Fruit fly (Drosophila melanogaster): ENCODE results near the gene GC.
A peak's percentile ranks its signal among the peaks of the same experiment; 100 is the strongest.

GC gene

DNA sequence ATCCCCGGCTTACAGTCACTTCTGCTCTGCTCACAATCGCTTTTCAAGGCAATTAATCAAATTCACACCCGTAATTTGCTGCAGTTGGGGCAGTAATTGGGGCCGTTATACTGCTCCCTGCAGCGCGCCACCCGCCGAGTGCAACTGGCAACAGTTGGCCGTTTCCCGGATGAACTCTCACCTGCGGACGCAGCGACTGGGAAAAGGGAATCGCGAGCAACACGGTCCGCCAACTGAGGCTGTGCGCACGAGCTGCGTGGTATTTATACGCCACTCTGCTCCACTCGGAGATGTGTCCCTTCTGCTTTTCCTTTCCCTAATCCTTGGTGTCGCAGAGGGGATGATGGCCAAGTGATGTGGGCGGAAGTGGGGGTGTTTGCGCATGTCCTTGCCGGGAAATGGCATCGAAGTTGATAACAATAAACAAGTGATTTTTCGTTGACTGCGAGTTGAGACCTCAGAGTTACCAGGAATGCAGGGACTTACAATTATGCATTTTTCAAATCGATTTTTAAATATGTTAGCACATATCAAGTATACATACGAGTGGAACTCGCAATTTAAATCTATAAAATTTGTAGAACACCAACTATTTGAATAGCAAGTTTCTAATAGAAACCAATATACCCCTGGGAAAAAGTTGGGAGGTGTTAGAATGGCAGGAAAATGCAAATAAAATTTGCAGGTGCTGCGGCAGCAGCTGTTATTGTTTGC lies at the start of gene GC:
Gene GC (minus strand): TSS at position 238 of the 714 bp plus-strand sequence.
- TF ChIP-seq h (optimal IDR thresholded peaks at IDR 0.05) (no peak), Myc (optimal IDR thresholded peaks at IDR 0.05) (no peak), Sin3A (optimal IDR thresholded peaks at IDR 0.05) (no peak)

DNA sequence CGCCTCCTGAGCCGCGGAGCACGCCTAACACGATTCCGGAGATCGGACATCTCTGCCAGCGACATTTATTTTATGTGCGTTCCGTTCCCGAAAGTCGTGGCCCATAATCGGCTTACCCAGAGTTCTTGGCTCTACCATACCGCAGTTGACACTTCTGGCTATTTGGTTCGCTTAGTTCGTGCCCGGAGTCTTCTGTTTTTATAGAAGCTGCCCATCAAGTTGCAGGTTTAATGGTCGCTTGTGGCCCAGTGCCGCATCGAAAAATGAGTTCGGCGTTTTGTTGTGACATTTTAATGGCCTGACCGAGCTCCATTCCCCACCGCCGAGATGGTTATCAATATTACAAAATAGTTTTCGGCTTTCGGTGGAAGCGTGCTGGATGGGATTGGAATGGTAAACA lies 47.1 kb upstream of the GC start:
- no peak for TF ChIP-seq h (optimal IDR thresholded peaks at IDR 0.05)
- TF ChIP-seq Myc (optimal IDR thresholded peaks at IDR 0.05) = no peak
- TF ChIP-seq psq (optimal IDR thresholded peaks at IDR 0.05) = no peak
- no peak for TF ChIP-seq Sin3A (optimal IDR thresholded peaks at IDR 0.05)
- TF ChIP-seq insv (optimal IDR thresholded peaks at IDR 0.05) = no peak
- TF ChIP-seq ttk (optimal IDR thresholded peaks at IDR 0.05) = no peak

dm6 chr3L:1675242-1675641 lies 46.1 kb upstream of the GC start:
- no peak for TF ChIP-seq Sin3A (optimal IDR thresholded peaks at IDR 0.05)
- no peak for TF ChIP-seq Myc (optimal IDR thresholded peaks at IDR 0.05)
- no peak for TF ChIP-seq psq (optimal IDR thresholded peaks at IDR 0.05)
- TF ChIP-seq ttk (optimal IDR thresholded peaks at IDR 0.05) = no peak
- TF ChIP-seq h (optimal IDR thresholded peaks at IDR 0.05) = no peak
- TF ChIP-seq insv (optimal IDR thresholded peaks at IDR 0.05) = no peak

- TF ChIP-seq insv (optimal IDR thresholded peaks at IDR 0.05) (no peak), psq (optimal IDR thresholded peaks at IDR 0.05) (no peak), ttk (optimal IDR thresholded peaks at IDR 0.05) (no peak), Sin3A (optimal IDR thresholded peaks at IDR 0.05) (no peak), h (optimal IDR thresholded peaks at IDR 0.05) (no peak)
Observed at dm6 chr3L:1674381-1674780, 45.3 kb upstream of the GC start, which contains the start of gene CG7991. CG7991 (plus strand) TSS chr3L:1674709.

DNA sequence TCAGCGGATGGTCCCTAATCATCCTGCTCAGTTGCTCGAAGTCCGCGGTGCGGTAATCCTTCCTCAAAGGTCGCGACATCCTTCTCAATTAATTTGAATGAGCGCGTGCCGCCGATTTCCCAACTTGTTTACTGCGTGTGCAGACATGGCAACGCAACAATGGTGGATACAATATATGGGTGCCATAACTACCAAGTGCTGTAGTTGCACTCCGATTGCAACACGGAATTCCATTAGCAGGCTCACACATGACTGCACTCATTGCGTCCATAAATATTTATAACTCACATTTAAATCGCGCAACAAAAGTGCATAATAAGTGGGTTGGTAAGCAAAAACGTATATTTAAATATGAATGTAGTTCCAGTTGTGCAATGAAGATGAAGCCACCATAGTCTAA lies 43.5 kb upstream of the GC start, which contains the start of gene CG13930:
Gene CG13930 (minus strand): TSS at position 101 of the 400 bp plus-strand sequence.
- no peak for TF ChIP-seq insv (optimal IDR thresholded peaks at IDR 0.05)
- no peak for TF ChIP-seq ttk (optimal IDR thresholded peaks at IDR 0.05)
- TF ChIP-seq Myc (optimal IDR thresholded peaks at IDR 0.05) = no peak
- TF ChIP-seq Sin3A (optimal IDR thresholded peaks at IDR 0.05) = no peak
- no peak for TF ChIP-seq h (optimal IDR thresholded peaks at IDR 0.05)
- no peak for TF ChIP-seq psq (optimal IDR thresholded peaks at IDR 0.05)

DNA sequence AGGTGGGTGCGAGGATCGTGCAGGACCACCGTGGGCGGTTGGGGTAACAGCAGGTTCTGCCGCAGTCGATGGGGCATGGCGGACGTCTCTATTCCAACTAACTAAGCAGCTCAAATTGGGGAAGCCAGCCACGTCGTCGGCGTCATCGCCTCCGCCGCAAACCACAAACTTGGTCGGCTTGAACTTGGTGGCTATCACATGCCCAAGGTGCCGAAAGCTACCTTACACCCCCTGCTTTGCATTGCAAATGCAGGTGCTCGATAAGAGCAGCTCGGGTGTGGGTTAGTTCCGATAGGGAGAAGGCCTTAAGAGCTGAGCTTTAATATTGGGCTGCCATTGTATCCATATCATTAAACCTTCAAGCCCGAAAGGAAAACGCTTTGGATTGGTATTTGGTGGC lies 40.9 kb upstream of the GC start, which contains the start of gene RabX5:
Gene RabX5 (minus strand): TSS at position 101 of the 400 bp plus-strand sequence.
- TF ChIP-seq Sin3A (optimal IDR thresholded peaks at IDR 0.05) = no peak
- TF ChIP-seq h (optimal IDR thresholded peaks at IDR 0.05) = no peak
- TF ChIP-seq insv (optimal IDR thresholded peaks at IDR 0.05) = no peak
- no peak for TF ChIP-seq Myc (optimal IDR thresholded peaks at IDR 0.05)
- TF ChIP-seq ttk (optimal IDR thresholded peaks at IDR 0.05) = no peak
- TF ChIP-seq psq (optimal IDR thresholded peaks at IDR 0.05) = no peak

- TF ChIP-seq h (optimal IDR thresholded peaks at IDR 0.05) = no peak
- no peak for TF ChIP-seq psq (optimal IDR thresholded peaks at IDR 0.05)
- TF ChIP-seq Myc (optimal IDR thresholded peaks at IDR 0.05) = no peak
- TF ChIP-seq insv (optimal IDR thresholded peaks at IDR 0.05) = no peak
- no peak for TF ChIP-seq ttk (optimal IDR thresholded peaks at IDR 0.05)
- no peak for TF ChIP-seq Sin3A (optimal IDR thresholded peaks at IDR 0.05)
Observed at dm6 chr3L:1668504-1668903, 39.4 kb upstream of the GC start, which contains the start of gene RpL23A. RpL23A (minus strand) TSS chr3L:1668654.

- TF ChIP-seq ttk (optimal IDR thresholded peaks at IDR 0.05) = peak; percentile 94
- TF ChIP-seq h (optimal IDR thresholded peaks at IDR 0.05) = no peak
- no peak for TF ChIP-seq psq (optimal IDR thresholded peaks at IDR 0.05)
Observed at dm6 chr3L:1667423-1667822, 38.3 kb upstream of the GC start.

dm6 chr3L:1665544-1665943 lies 36.4 kb upstream of the GC start:
- TF ChIP-seq ttk (optimal IDR thresholded peaks at IDR 0.05) (no peak), Myc (optimal IDR thresholded peaks at IDR 0.05) (no peak), insv (optimal IDR thresholded peaks at IDR 0.05) (no peak), h (optimal IDR thresholded peaks at IDR 0.05) (no peak), Sin3A (optimal IDR thresholded peaks at IDR 0.05) (no peak), psq (optimal IDR thresholded peaks at IDR 0.05) (no peak)

- TF ChIP-seq Sin3A (optimal IDR thresholded peaks at IDR 0.05) (no peak), ttk (optimal IDR thresholded peaks at IDR 0.05) (no peak), insv (optimal IDR thresholded peaks at IDR 0.05) (no peak), psq (optimal IDR thresholded peaks at IDR 0.05) (no peak), h (optimal IDR thresholded peaks at IDR 0.05) (no peak), Myc (optimal IDR thresholded peaks at IDR 0.05) (no peak)
Observed at dm6 chr3L:1664876-1665275, 35.8 kb upstream of the GC start, which contains the start of the genes Srrm234 and CG7974. Srrm234 (minus strand) TSS chr3L:1665064. CG7974 (plus strand) TSS chr3L:1665138.

dm6 chr3L:1664205-1664604 lies 35.1 kb upstream of the GC start:
- TF ChIP-seq h (optimal IDR thresholded peaks at IDR 0.05) (no peak), ttk (optimal IDR thresholded peaks at IDR 0.05) (peak; percentile 82)

- TF ChIP-seq insv (optimal IDR thresholded peaks at IDR 0.05) (no peak), ttk (optimal IDR thresholded peaks at IDR 0.05) (no peak), Myc (optimal IDR thresholded peaks at IDR 0.05) (no peak), psq (optimal IDR thresholded peaks at IDR 0.05) (no peak), Sin3A (optimal IDR thresholded peaks at IDR 0.05) (no peak), h (optimal IDR thresholded peaks at IDR 0.05) (no peak)
Observed at dm6 chr3L:1663531-1663930, 34.4 kb upstream of the GC start.

All from Kc167 (cell line).